Fruit fly (Drosophila melanogaster): Measurements from ENCODE around the gene CG17364.

The CG17364 gene

DNA sequence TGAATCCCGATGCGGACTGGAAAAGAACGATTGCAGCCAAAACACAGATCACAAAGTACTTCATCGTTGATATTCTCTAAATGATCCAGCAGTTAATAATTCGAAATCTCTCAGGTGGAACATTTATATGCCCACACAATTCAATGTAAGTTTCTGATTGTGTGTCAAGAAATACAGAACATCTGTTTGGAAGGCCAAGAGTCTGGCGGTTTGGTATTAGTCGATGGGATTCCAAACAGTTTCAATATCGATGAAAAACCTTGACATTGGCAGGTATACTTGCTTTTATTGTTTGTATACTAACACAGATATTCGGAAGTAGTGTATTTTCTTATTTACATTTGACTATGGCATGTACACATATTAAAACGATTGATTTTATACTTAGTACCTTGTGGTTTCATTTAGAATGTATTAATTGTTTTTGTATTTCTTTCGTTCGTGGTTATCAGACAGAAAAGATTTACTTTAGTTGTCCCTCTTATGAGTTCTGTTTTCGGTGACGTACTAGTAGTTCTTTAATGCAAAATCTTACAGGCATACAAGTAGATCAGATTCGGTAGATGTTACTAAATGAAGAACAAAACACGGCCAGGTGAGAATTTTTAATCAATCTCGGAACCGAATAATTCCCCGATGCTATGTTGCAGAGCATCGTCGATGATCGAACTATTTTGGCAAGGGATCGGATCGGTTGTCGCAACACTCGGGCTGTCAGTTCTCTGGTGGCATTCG is 19.7 kb downstream of the CG17364 start, which contains the start of the genes CG13738 and Hsc70-1:
CG13738 (minus strand) TSS at position 101 of the 735 bp plus-strand sequence.
Hsc70-1 (plus strand) TSS at position 685 of the 735 bp plus-strand sequence.
- TF ChIP-seq Snoo (tag; optimal IDR thresholded peaks at IDR 0.05) (no peak), Pif1A (GFP tag; optimal IDR thresholded peaks at IDR 0.05) (no peak), EcR (GFP tag; optimal IDR thresholded peaks at IDR 0.05) (no peak), CG9948 (tag; optimal IDR thresholded peaks at IDR 0.05) (no peak), D1 (tag; optimal IDR thresholded peaks at IDR 0.05) (no peak), CG4496 (GFP tag; IDR thresholded peaks at IDR 0.05) (no peak), CG12605 (GFP tag; IDR thresholded peaks at IDR 0.05) (no peak), gl (tag; optimal IDR thresholded peaks at IDR 0.05) (no peak), fd96Ca (GFP tag; IDR thresholded peaks at IDR 0.05) (no peak), CG17806 (tag; optimal IDR thresholded peaks at IDR 0.05) (no peak), CG8159 (tag; optimal IDR thresholded peaks at IDR 0.05) (no peak), CG15710 (tag; optimal IDR thresholded peaks at IDR 0.05) (no peak), CG32121 (GFP tag; IDR thresholded peaks at IDR 0.05) (no peak), Pif1B (GFP tag; optimal IDR thresholded peaks at IDR 0.05) (no peak), CG8301 (tag; optimal IDR thresholded peaks at IDR 0.05) (no peak), CG34367 (tag; optimal IDR thresholded peaks at IDR 0.05) (no peak), CG14655 (GFP tag; optimal IDR thresholded peaks at IDR 0.05) (no peak), Ets98B (GFP tag; IDR thresholded peaks at IDR 0.05) (no peak)

DNA sequence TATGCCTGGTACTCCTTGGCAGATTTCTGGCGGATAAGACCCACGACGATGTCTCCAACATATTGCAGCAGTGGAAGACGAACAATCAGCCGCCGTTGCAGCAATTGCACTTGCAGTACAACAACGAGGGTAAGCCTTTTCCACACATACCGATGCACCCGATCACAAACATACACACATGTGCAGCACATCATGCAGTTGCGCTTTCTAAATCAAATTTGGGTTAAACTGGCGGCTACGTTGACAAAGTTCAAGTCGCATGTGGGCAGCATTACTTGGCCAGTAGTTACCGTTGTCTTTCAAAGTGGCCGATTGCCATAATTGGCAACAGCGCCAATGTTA is 27.7 kb downstream of the CG17364 start:
- TF ChIP-seq CG14655 (GFP tag; optimal IDR thresholded peaks at IDR 0.05), result no peak
- no peak for TF ChIP-seq CG10348 (GFP tag; IDR thresholded peaks at IDR 0.05)
- TF ChIP-seq rn (GFP tag; IDR thresholded peaks at IDR 0.05), result no peak
- TF ChIP-seq CG13204 (GFP tag; optimal IDR thresholded peaks at IDR 0.05), result no peak
- TF ChIP-seq CG9948 (tag; optimal IDR thresholded peaks at IDR 0.05), result no peak
- no peak for TF ChIP-seq gl (tag; optimal IDR thresholded peaks at IDR 0.05)
- no peak for TF ChIP-seq D1 (tag; optimal IDR thresholded peaks at IDR 0.05)
- no peak for TF ChIP-seq Pif1A (GFP tag; optimal IDR thresholded peaks at IDR 0.05)
- TF ChIP-seq CG4496 (GFP tag; IDR thresholded peaks at IDR 0.05), result no peak
- TF ChIP-seq CG8159 (tag; optimal IDR thresholded peaks at IDR 0.05), result no peak
- no peak for TF ChIP-seq Pif1B (GFP tag; optimal IDR thresholded peaks at IDR 0.05)
- TF ChIP-seq fd96Ca (GFP tag; IDR thresholded peaks at IDR 0.05), result no peak

DNA sequence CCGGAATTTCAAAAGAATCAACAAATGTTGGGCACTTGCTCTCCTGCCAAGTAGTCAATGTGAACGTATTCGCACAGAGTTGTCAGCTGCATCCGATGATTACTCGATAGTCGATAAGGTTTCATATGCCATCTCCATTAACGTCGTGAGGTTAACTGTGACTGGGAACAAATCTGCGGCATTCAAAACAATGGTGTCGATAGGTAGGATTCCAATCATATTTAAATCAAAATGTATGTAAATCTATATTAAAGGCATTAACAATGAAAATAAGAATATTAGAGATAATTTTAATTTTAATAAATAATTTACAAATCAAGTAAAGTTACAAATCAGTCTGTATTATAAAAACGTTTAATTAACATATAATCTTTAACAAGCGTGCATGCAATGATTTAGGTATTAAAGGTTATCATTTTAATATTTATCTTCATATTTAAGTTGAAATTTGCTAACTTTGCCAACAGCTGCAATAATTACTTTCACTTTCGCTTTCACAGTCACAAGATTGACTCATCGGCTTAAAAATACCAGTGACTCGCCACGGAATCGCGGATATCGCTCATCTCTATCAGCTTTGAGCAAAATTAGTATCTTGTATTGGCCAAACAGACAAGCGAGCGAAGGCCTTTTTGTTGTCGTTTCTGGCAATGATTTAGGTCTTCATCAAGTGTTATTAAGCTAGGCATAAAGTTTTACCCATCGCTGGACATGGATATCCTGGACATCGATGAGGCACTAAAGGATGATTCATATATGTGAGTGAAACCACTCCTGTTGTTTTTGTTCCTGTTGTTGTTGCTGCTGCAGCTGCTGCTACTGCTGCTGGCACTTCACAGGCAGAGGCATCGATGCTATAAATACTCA is 28.3 kb downstream of the CG17364 start, which contains the start of the genes Meics, Nxf3 and ssp2:
Meics (minus strand) TSS at position 68 of the 867 bp plus-strand sequence.
Nxf3 (plus strand) TSS at position 569 of the 867 bp plus-strand sequence.
ssp2 (plus strand) TSS at position 569 of the 867 bp plus-strand sequence.
- peak; percentile 30; the same call in 1 of the 3 replicates for TF ChIP-seq CG4496 (GFP tag; IDR thresholded peaks at IDR 0.05)
- no peak for TF ChIP-seq CG17806 (tag; optimal IDR thresholded peaks at IDR 0.05)

DNA sequence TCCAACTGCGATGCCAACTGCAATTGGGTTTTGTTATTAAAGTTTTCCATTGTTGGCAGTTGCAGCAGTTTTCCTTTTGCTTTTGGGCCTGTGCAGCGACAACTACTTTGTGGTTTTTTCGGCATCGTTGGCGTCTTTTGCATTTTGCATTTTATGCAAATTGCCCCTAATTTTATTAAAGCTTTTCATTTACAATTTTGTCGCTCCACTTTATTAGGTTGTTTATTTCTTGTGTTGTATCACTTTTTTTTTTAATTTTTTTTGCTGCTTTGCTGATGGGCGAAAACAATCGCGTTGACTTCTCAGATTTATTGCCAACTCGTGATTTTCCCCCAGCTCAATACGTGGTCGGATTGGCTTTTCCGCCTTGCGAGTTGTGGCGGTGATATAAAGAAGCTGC is 35.4 kb downstream of the CG17364 start:
- no peak for TF ChIP-seq Pif1A (GFP tag; optimal IDR thresholded peaks at IDR 0.05)
- TF ChIP-seq CG8301 (tag; optimal IDR thresholded peaks at IDR 0.05), result no peak
- TF ChIP-seq CG13204 (GFP tag; optimal IDR thresholded peaks at IDR 0.05), result no peak
- TF ChIP-seq Snoo (tag; optimal IDR thresholded peaks at IDR 0.05), result no peak
- no peak for TF ChIP-seq CG8159 (tag; optimal IDR thresholded peaks at IDR 0.05)
- no peak for TF ChIP-seq rn (GFP tag; IDR thresholded peaks at IDR 0.05)
- TF ChIP-seq CG10348 (GFP tag; IDR thresholded peaks at IDR 0.05), result no peak
- no peak for TF ChIP-seq CG9948 (tag; optimal IDR thresholded peaks at IDR 0.05)

DNA sequence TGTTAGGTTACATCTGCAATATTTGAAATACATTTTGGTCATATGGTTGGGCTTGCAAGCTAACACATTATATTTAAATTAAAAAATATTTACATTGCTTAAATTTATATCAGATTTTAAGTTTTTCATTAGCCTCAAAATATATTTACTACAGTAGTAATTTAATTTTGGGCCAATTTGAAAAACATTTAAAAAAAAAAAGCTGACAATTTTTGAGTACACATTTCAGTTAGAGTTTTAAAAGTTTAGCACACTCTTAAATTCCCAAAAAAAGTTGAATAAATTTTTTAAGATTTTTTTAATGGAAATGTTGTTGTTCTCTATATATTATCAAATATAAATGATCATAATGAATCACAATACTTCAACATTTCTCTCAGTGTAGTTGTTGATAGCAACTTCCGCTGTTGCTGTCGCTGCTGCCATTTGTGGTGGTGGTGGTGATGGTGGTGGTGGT is 36.0 kb downstream of the CG17364 start:
- TF ChIP-seq CG10348 (GFP tag; IDR thresholded peaks at IDR 0.05) (no peak), CG8301 (tag; optimal IDR thresholded peaks at IDR 0.05) (peak; percentile 69), CG4496 (GFP tag; IDR thresholded peaks at IDR 0.05) (0 out of 3 replicates have a peak, but pooled peaks have one; percentile 12), CG12605 (GFP tag; IDR thresholded peaks at IDR 0.05) (no peak), CG13204 (GFP tag; optimal IDR thresholded peaks at IDR 0.05) (no peak), Pif1B (GFP tag; optimal IDR thresholded peaks at IDR 0.05) (no peak), CG32121 (GFP tag; IDR thresholded peaks at IDR 0.05) (peak; percentile 29; the same call in 1 of the 2 replicates), fd96Ca (GFP tag; IDR thresholded peaks at IDR 0.05) (no peak), gl (tag; optimal IDR thresholded peaks at IDR 0.05) (no peak), CG15710 (tag; optimal IDR thresholded peaks at IDR 0.05) (peak; percentile 25), rn (GFP tag; IDR thresholded peaks at IDR 0.05) (no peak), Snoo (tag; optimal IDR thresholded peaks at IDR 0.05) (peak; percentile 19), CG17806 (tag; optimal IDR thresholded peaks at IDR 0.05) (peak; percentile 31), Pif1A (GFP tag; optimal IDR thresholded peaks at IDR 0.05) (peak; percentile 39), CG9948 (tag; optimal IDR thresholded peaks at IDR 0.05) (peak; percentile 63), CG14655 (GFP tag; optimal IDR thresholded peaks at IDR 0.05) (peak; percentile 80), Ets98B (GFP tag; IDR thresholded peaks at IDR 0.05) (peak; percentile 37; the same call in 1 of the 2 replicates), EcR (GFP tag; optimal IDR thresholded peaks at IDR 0.05) (no peak), CG34367 (tag; optimal IDR thresholded peaks at IDR 0.05) (peak; percentile 15), CG8159 (tag; optimal IDR thresholded peaks at IDR 0.05) (peak; percentile 57), D1 (tag; optimal IDR thresholded peaks at IDR 0.05) (peak; percentile 43)
